Fruit fly (Drosophila melanogaster) whole organism, prepupa: ENCODE measurements around the gene wat.

Source experiments
- CG10631 ChIP-seq: fragments of 200-800 bp; sonication (Bioruptor generic); optimal IDR thresholded peaks from 2 replicates; lab custom pipeline; 2016; ENCODE audit warnings: missing biosample characterization, missing genetic modification characterization
- CG10669 ChIP-seq: fragments of 200-800 bp; sonication (Bioruptor generic); optimal IDR thresholded peaks from 3 replicates; lab custom pipeline; 2018; ENCODE audit warnings: missing biosample characterization, mild to moderate bottlenecking, missing genetic modification characterization, moderate library complexity
- CG11294 ChIP-seq: fragments of 200-800 bp; sonication (Bioruptor generic); IDR thresholded peaks from 2 replicates; pipeline ENCODE4 v1.3.6; 2022; ENCODE audit warnings: missing biosample characterization, missing genetic modification characterization
- CG11762 ChIP-seq: fragments of 200-800 bp; sonication (Bioruptor generic); optimal IDR thresholded peaks from 3 replicates; lab custom pipeline; 2016; ENCODE audit warnings: missing biosample characterization, missing genetic modification characterization; ENCODE audit not compliant: insufficient read depth
- CG11902 ChIP-seq: fragments of 200-800 bp; sonication (Bioruptor generic); optimal IDR thresholded peaks from 3 replicates; lab custom pipeline; 2016; ENCODE audit warnings: missing biosample characterization, missing genetic modification characterization
- CG15336 ChIP-seq: fragments of 200-800 bp; sonication (Bioruptor generic); IDR thresholded peaks from 2 replicates; pipeline ENCODE4 v1.3.6; 2022; ENCODE audit warnings: missing biosample characterization, missing genetic modification characterization
- CG3032 ChIP-seq: fragments of 200-800 bp; optimal IDR thresholded peaks from 2 replicates; lab custom pipeline; 2019; ENCODE audit warnings: missing biosample characterization, mild to moderate bottlenecking, missing genetic modification characterization, moderate library complexity
- CG31627 ChIP-seq: fragments of 200-800 bp; sonication (Bioruptor generic); optimal IDR thresholded peaks from 3 replicates; lab custom pipeline; 2016; ENCODE audit warnings: missing biosample characterization, missing genetic modification characterization
- CG32006 ChIP-seq: fragments of 200-800 bp; sonication (Bioruptor generic); optimal IDR thresholded peaks from 3 replicates; lab custom pipeline; 2017; ENCODE audit warnings: missing biosample characterization, mild to moderate bottlenecking, missing genetic modification characterization
- CG34406 ChIP-seq: fragments of 200-800 bp; sonication (Bioruptor generic); optimal IDR thresholded peaks from 3 replicates; lab custom pipeline; 2016; ENCODE audit warnings: missing biosample characterization, missing genetic modification characterization
- CG3919 ChIP-seq: fragments of 200-800 bp; sonication (Bioruptor generic); optimal IDR thresholded peaks from 3 replicates; lab custom pipeline; 2016; ENCODE audit warnings: missing biosample characterization, missing genetic modification characterization
- CG4318 ChIP-seq: fragments of 200-800 bp; sonication (Bioruptor generic); optimal IDR thresholded peaks from 3 replicates; lab custom pipeline; 2017; ENCODE audit warnings: missing biosample characterization, mild to moderate bottlenecking, missing genetic modification characterization
- CG6163 ChIP-seq: fragments of 200-800 bp; sonication (Bioruptor generic); IDR thresholded peaks from 3 replicates; pipeline ENCODE4 v1.3.6; 2022; ENCODE audit warnings: missing biosample characterization, missing genetic modification characterization
- CG6276 ChIP-seq: fragments of 200-800 bp; sonication (Bioruptor generic); optimal IDR thresholded peaks from 2 replicates; lab custom pipeline; 2017; ENCODE audit warnings: missing biosample characterization, mild to moderate bottlenecking, missing genetic modification characterization
- CG7368 ChIP-seq: fragments of 200-800 bp; sonication (Bioruptor generic); optimal IDR thresholded peaks from 3 replicates; lab custom pipeline; 2016; ENCODE audit warnings: missing biosample characterization, missing genetic modification characterization
- CG8119 ChIP-seq: fragments of 200-800 bp; sonication (Bioruptor generic); IDR thresholded peaks from 3 replicates; pipeline ENCODE4 v1.3.6; 2022; ENCODE audit warnings: missing biosample characterization, missing genetic modification characterization
- CG8319 ChIP-seq: fragments of 200-800 bp; sonication (Bioruptor generic); optimal IDR thresholded peaks from 3 replicates; lab custom pipeline; 2016; ENCODE audit warnings: missing biosample characterization, missing genetic modification characterization
- CG8632 ChIP-seq: fragments of 200-800 bp; sonication (Bioruptor generic); optimal IDR thresholded peaks from 3 replicates; lab custom pipeline; 2016; ENCODE audit warnings: missing biosample characterization, missing genetic modification characterization
- Eip75B ChIP-seq: fragments of 200-800 bp; sonication (Bioruptor generic); optimal IDR thresholded peaks from 3 replicates; lab custom pipeline; 2016; ENCODE audit warnings: missing biosample characterization, missing genetic modification characterization
- Eip78C ChIP-seq: fragments of 200-800 bp; sonication (Bioruptor generic); peaks from one replicate; lab custom pipeline; 2016; ENCODE audit warnings: missing biosample characterization, missing genetic modification characterization
- Eip93F ChIP-seq: fragments of 200-800 bp; sonication (Bioruptor generic); optimal IDR thresholded peaks from 2 replicates; lab custom pipeline; 2016; ENCODE audit warnings: missing biosample characterization, mild to moderate bottlenecking, missing genetic modification characterization
- Ets21C ChIP-seq: fragments of 200-800 bp; sonication (Bioruptor generic); optimal IDR thresholded peaks from 3 replicates; lab custom pipeline; 2016; ENCODE audit warnings: missing biosample characterization, missing genetic modification characterization
- Ets96B ChIP-seq: fragments of 200-800 bp; optimal IDR thresholded peaks from 2 replicates; lab custom pipeline; 2019; ENCODE audit warnings: missing biosample characterization, mild to moderate bottlenecking, missing genetic modification characterization, moderate library complexity
- Hr38 ChIP-seq: sonication (Bioruptor generic); optimal IDR thresholded peaks from 2 replicates; lab custom pipeline; 2016; ENCODE audit warnings: missing biosample characterization, missing genetic modification characterization
- Hr39 ChIP-seq: fragments of 200-800 bp; sonication (Bioruptor generic); optimal IDR thresholded peaks from 2 replicates; lab custom pipeline; 2016; ENCODE audit warnings: missing biosample characterization, missing genetic modification characterization
- Hr4 ChIP-seq: fragments of 200-800 bp; sonication (Bioruptor generic); optimal IDR thresholded peaks from 3 replicates; lab custom pipeline; 2016; ENCODE audit warnings: missing biosample characterization, missing genetic modification characterization
- Lpt ChIP-seq: fragments of 200-800 bp; sonication (Bioruptor generic); optimal IDR thresholded peaks from 3 replicates; lab custom pipeline; 2016; ENCODE audit warnings: missing biosample characterization, missing genetic modification characterization
- Met ChIP-seq: fragments of 200-800 bp; sonication (Bioruptor generic); optimal IDR thresholded peaks from 3 replicates; lab custom pipeline; 2016; ENCODE audit warnings: missing biosample characterization, missing genetic modification characterization
- OdsH ChIP-seq: fragments of 200-800 bp; sonication (Bioruptor generic); optimal IDR thresholded peaks from 3 replicates; lab custom pipeline; 2016; ENCODE audit warnings: missing biosample characterization, missing genetic modification characterization
- Sox102F ChIP-seq: fragments of 200-800 bp; sonication (Bioruptor generic); optimal IDR thresholded peaks from 2 replicates; lab custom pipeline; 2016; ENCODE audit warnings: missing biosample characterization, mild to moderate bottlenecking, missing genetic modification characterization
- Sox14 ChIP-seq: fragments of 200-800 bp; sonication (Bioruptor generic); optimal IDR thresholded peaks from 3 replicates; lab custom pipeline; 2016; ENCODE audit warnings: missing biosample characterization, missing genetic modification characterization
- Sox15 ChIP-seq: fragments of 200-800 bp; sonication (Bioruptor generic); optimal IDR thresholded peaks from 3 replicates; lab custom pipeline; 2016; ENCODE audit warnings: missing biosample characterization, missing genetic modification characterization
- achi ChIP-seq: fragments of 200-800 bp; sonication (Bioruptor generic); optimal IDR thresholded peaks from 3 replicates; lab custom pipeline; 2016; ENCODE audit warnings: missing biosample characterization, missing genetic modification characterization
- acj6 ChIP-seq: fragments of 200-800 bp; sonication (Bioruptor generic); optimal IDR thresholded peaks from 3 replicates; lab custom pipeline; 2016; ENCODE audit warnings: missing biosample characterization, missing genetic modification characterization
- cyc ChIP-seq: fragments of 200-800 bp; sonication (Bioruptor generic); optimal IDR thresholded peaks from 3 replicates; lab custom pipeline; 2016; ENCODE audit warnings: missing biosample characterization, missing genetic modification characterization
- dac ChIP-seq: fragments of 200-800 bp; sonication (Bioruptor generic); optimal IDR thresholded peaks from 2 replicates; lab custom pipeline; 2017; ENCODE audit warnings: missing biosample characterization, mild to moderate bottlenecking, missing genetic modification characterization
- dsx ChIP-seq: fragments of 200-800 bp; optimal IDR thresholded peaks from 3 replicates; lab custom pipeline; 2019; ENCODE audit warnings: missing biosample characterization, mild to moderate bottlenecking, missing genetic modification characterization, moderate library complexity; ENCODE audit not compliant: poor library complexity, severe bottlenecking
- eg ChIP-seq: fragments of 200-800 bp; sonication (Bioruptor generic); IDR thresholded peaks from 3 replicates; pipeline ENCODE4 v1.3.6; 2022; ENCODE audit warnings: missing biosample characterization, missing genetic modification characterization
- esn ChIP-seq: fragments of 200-800 bp; sonication (Bioruptor generic); optimal IDR thresholded peaks from 2 replicates; lab custom pipeline; 2016; ENCODE audit warnings: missing biosample characterization, mild to moderate bottlenecking, missing genetic modification characterization, moderate library complexity
- fd59A ChIP-seq: fragments of 200-800 bp; sonication (Bioruptor generic); optimal IDR thresholded peaks from 2 replicates; lab custom pipeline; 2017; ENCODE audit warnings: missing biosample characterization, mild to moderate bottlenecking, missing genetic modification characterization, missing genetic modification reagents
- fd85E ChIP-seq: fragments of 200-800 bp; sonication (Bioruptor generic); optimal IDR thresholded peaks from 3 replicates; lab custom pipeline; 2016; ENCODE audit warnings: missing biosample characterization, missing genetic modification characterization
- fkh ChIP-seq: fragments of 200-800 bp; sonication (Bioruptor generic); optimal IDR thresholded peaks from 3 replicates; lab custom pipeline; 2017; ENCODE audit warnings: missing biosample characterization, mild to moderate bottlenecking, missing genetic modification characterization, moderate library complexity
- lz ChIP-seq: fragments of 200-800 bp; sonication (Bioruptor generic); optimal IDR thresholded peaks from 3 replicates; lab custom pipeline; 2016; ENCODE audit warnings: missing biosample characterization, missing genetic modification characterization
- net ChIP-seq: fragments of 200-800 bp; sonication (Bioruptor generic); optimal IDR thresholded peaks from 3 replicates; lab custom pipeline; 2016; ENCODE audit warnings: missing biosample characterization, missing genetic modification characterization
- pdm3 ChIP-seq: fragments of 200-800 bp; sonication (Bioruptor generic); optimal IDR thresholded peaks from 3 replicates; lab custom pipeline; 2016; ENCODE audit warnings: missing biosample characterization, missing genetic modification characterization
- salr ChIP-seq, 2 experiments: fragments of 200-800 bp; sonication (Bioruptor generic); optimal IDR thresholded peaks; 3 replicates each; lab custom pipeline; 2016 to 2018; ENCODE audit warnings: missing biosample characterization in 2 of 2, missing genetic modification characterization in 2 of 2, mild to moderate bottlenecking in 1 of 2
- ss ChIP-seq, 2 experiments: fragments of 200-800 bp; sonication (Bioruptor generic); optimal IDR thresholded peaks; 2 replicates in 1 of 2; 3 replicates in 1 of 2; lab custom pipeline; 2017 to 2018; ENCODE audit warnings: mild to moderate bottlenecking in 2 of 2, missing biosample characterization in 2 of 2, missing genetic modification characterization in 2 of 2, moderate library complexity in 1 of 2
- topi ChIP-seq: fragments of 200-800 bp; sonication (Bioruptor generic); optimal IDR thresholded peaks from 3 replicates; lab custom pipeline; 2016; ENCODE audit warnings: missing biosample characterization, missing genetic modification characterization

wat gene

dm6 chr3R:29039704-29040430 lies 19.7 kb upstream of the wat start (continued):
- peak; percentile 24 for TF ChIP-seq CG34406 (GFP tag; lab: Kevin White, UChicago)

- peak; percentile 41 for TF ChIP-seq OdsH (GFP tag; lab: Kevin White, UChicago)
- TF ChIP-seq Hr39 (GFP tag; lab: Kevin White, UChicago): peak; percentile 59
- no peak for TF ChIP-seq achi
- TF ChIP-seq fkh (GFP tag; lab: Kevin White, UChicago): peak; percentile 57
- TF ChIP-seq CG11762 (GFP tag; lab: Kevin White, UChicago): peak; percentile 2
- peak; percentile 50; the same call in 2 of the 3 replicates for TF ChIP-seq eg (GFP tag; lab: Robert Waterston, UW)
- TF ChIP-seq CG10669 (GFP tag; lab: Kevin White, UChicago): no peak
- TF ChIP-seq CG7368 (GFP tag; lab: Kevin White, UChicago): peak; percentile 30
- TF ChIP-seq net (GFP tag; lab: Kevin White, UChicago): no peak
- TF ChIP-seq CG3032: peak; percentile 9
- TF ChIP-seq CG6163 (GFP tag; lab: Robert Waterston, UW): peak; percentile 59; the same call in 2 of the 3 replicates
- TF ChIP-seq Eip78C (GFP tag; lab: Kevin White, UChicago): peak; percentile 74
- TF ChIP-seq Hr38 (GFP tag; lab: Kevin White, UChicago): no peak
- TF ChIP-seq ss (GFP tag; optimal IDR thresholded peaks at IDR 0.05; lab: Kevin White, UChicago): peak in 1 of 2 experiments; percentile 14
- peak; percentile 0 for TF ChIP-seq Sox15 (GFP tag; lab: Kevin White, UChicago)
- no peak for TF ChIP-seq fd59A (GFP tag; lab: Kevin White, UChicago)
- TF ChIP-seq CG32006 (GFP tag; lab: Kevin White, UChicago): peak; percentile 1
- peak; percentile 43 for TF ChIP-seq CG10631 (GFP tag; lab: Kevin White, UChicago)
- peak; percentile 61 for TF ChIP-seq Met (GFP tag; lab: Kevin White, UChicago)
- no peak for TF ChIP-seq Eip93F
- TF ChIP-seq fd85E: peak; percentile 1
- peak; percentile 60 for TF ChIP-seq esn (GFP tag; lab: Kevin White, UChicago)
- TF ChIP-seq Ets96B (tag; lab: Kevin White, UChicago): peak; percentile 7
- peak; percentile 34 for TF ChIP-seq Hr4 (GFP tag; lab: Kevin White, UChicago)
- no peak for TF ChIP-seq CG6276 (GFP tag; lab: Kevin White, UChicago)
- TF ChIP-seq CG8319 (GFP tag; lab: Kevin White, UChicago): no peak
- peak; percentile 36 for TF ChIP-seq CG11902 (GFP tag; lab: Kevin White, UChicago)
- no peak for TF ChIP-seq CG8119 (GFP tag; lab: Robert Waterston, UW)
- TF ChIP-seq CG11294 (GFP tag; lab: Robert Waterston, UW): no peak
- peak; percentile 45 for TF ChIP-seq Ets21C
- TF ChIP-seq topi (GFP tag; lab: Kevin White, UChicago): peak; percentile 66
- no peak for TF ChIP-seq CG15336 (GFP tag; lab: Robert Waterston, UW)
- no peak for TF ChIP-seq CG34406 (GFP tag; lab: Kevin White, UChicago)
- TF ChIP-seq dsx (GFP tag; lab: Kevin White, UChicago): no peak
- TF ChIP-seq Sox102F: peak; percentile 63
- peak; percentile 20 for TF ChIP-seq Sox14 (GFP tag; lab: Kevin White, UChicago)
- peak; percentile 72 for TF ChIP-seq CG3919 (GFP tag; lab: Kevin White, UChicago)
- TF ChIP-seq acj6 (GFP tag; lab: Kevin White, UChicago): peak; percentile 27
- peak; percentile 44 for TF ChIP-seq Eip75B (GFP tag; lab: Kevin White, UChicago)
- TF ChIP-seq dac (GFP tag; lab: Kevin White, UChicago): peak; percentile 36
- TF ChIP-seq lz (GFP tag; lab: Kevin White, UChicago): peak; percentile 52
- no peak for TF ChIP-seq CG4318 (GFP tag; lab: Kevin White, UChicago)
- peak; percentile 67 for TF ChIP-seq CG31627 (GFP tag; lab: Kevin White, UChicago)
- peak; percentile 2 for TF ChIP-seq CG8632
- peak; percentile 63 for TF ChIP-seq cyc (GFP tag; lab: Kevin White, UChicago)
- TF ChIP-seq pdm3 (GFP tag; lab: Kevin White, UChicago): peak; percentile 33
- peak; percentile 33 for TF ChIP-seq Lpt (GFP tag; lab: Kevin White, UChicago)
- TF ChIP-seq salr (GFP tag; optimal IDR thresholded peaks at IDR 0.05; lab: Kevin White, UChicago): peak in 1 of 2 experiments; percentile 17
Measured at dm6 chr3R:29038960-29039581, 18.9 kb upstream of the wat start, which contains the start of the genes Slu7 and Pkc98E. Slu7 (minus strand) TSS chr3R:29039071. Pkc98E (plus strand) TSS chr3R:29039156.
